Worm (Caenorhabditis elegans): ENCODE results near the gene ZK1321.4.

ZK1321.4 gene

DNA sequence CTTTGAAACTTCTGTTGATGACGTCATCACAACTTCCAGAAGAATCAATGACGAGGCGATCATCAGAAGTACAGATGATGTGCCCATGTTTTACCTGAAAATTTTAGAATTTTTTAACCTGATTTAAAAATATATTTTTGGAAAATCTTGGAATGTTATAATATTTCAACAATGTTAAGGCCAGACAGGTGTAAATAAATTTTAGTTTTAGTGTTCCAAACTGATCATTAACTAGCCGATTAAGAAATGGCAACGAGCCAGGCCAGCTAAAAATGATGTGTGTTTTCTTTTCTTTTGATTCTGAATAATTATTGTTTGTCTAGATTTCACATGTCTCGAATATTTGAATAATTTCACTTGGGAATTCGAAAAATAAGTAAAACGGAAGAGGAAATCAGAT is 2.0 kb upstream of the ZK1321.4 start, which contains the start of gene T10B9.9:
TSS of gene T10B9.9 (minus strand) at position 101 of the 400 bp plus-strand sequence.
- no peak for TF ChIP-seq crh-2 (tag; optimal IDR thresholded peaks at IDR 0.05)
- no peak for TF ChIP-seq ztf-4 (tag; optimal IDR thresholded peaks at IDR 0.05)
- no peak for TF ChIP-seq egl-27 (tag; optimal IDR thresholded peaks at IDR 0.05)
- no peak for TF ChIP-seq unc-39 (tag; optimal IDR thresholded peaks at IDR 0.05)
- no peak for TF ChIP-seq ama-1 (optimal IDR thresholded peaks at IDR 0.05)
- TF ChIP-seq alr-1 (tag; optimal IDR thresholded peaks at IDR 0.05), result no peak
- TF ChIP-seq lsy-2 (tag; optimal IDR thresholded peaks at IDR 0.05), result no peak
- no peak for TF ChIP-seq unc-62 (GFP tag; optimal IDR thresholded peaks at IDR 0.05)
- no peak for TF ChIP-seq dmd-4 (tag; optimal IDR thresholded peaks at IDR 0.05)
- TF ChIP-seq nhr-25 (tag; optimal IDR thresholded peaks at IDR 0.05), result no peak
- no peak for TF ChIP-seq sem-4 (tag; optimal IDR thresholded peaks at IDR 0.05)
- TF ChIP-seq elt-1 (tag; optimal IDR thresholded peaks at IDR 0.05), result no peak
- no peak for TF ChIP-seq nhr-21 (tag; optimal IDR thresholded peaks at IDR 0.05)
- TF ChIP-seq aly-2 (tag; optimal IDR thresholded peaks at IDR 0.05), result no peak
- no peak for TF ChIP-seq snpc-4 (tag; optimal IDR thresholded peaks at IDR 0.05)
- no peak for TF ChIP-seq fos-1 (tag; optimal IDR thresholded peaks at IDR 0.05)
- TF ChIP-seq ztf-11 (tag; optimal IDR thresholded peaks at IDR 0.05), result no peak
- no peak for TF ChIP-seq mdl-1 (tag; optimal IDR thresholded peaks at IDR 0.05)
- no peak for TF ChIP-seq nhr-10 (tag; optimal IDR thresholded peaks at IDR 0.05)

DNA sequence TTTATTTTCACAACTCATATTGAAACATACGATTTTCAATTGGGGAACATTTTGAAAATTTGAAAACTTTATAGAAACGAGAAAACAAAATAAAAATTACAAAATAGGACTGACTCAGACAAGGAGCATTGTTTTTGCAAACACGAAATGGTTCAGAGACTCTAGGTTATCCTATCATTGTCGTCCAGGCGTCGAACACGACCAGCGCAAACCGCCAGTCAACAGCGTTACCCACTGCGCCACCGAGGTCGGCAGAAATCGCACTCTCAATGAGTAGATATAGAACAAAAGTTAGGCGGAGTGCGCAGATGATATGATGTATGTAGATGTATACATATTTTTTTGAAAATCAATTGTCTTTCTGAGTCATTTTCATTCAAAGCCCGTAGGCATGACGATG is 911 bp upstream of the ZK1321.4 start:
- peak; percentile 45 for TF ChIP-seq gmeb-1 (tag; optimal IDR thresholded peaks at IDR 0.05)
- TF ChIP-seq lin-11 (tag; optimal IDR thresholded peaks at IDR 0.05), result peak; percentile 76
- peak; percentile 43 for TF ChIP-seq nhr-129 (tag; optimal IDR thresholded peaks at IDR 0.05)
- TF ChIP-seq elt-3 (tag; optimal IDR thresholded peaks at IDR 0.05), result no peak
- TF ChIP-seq crh-2 (tag; optimal IDR thresholded peaks at IDR 0.05), result peak; percentile 59
- TF ChIP-seq sma-3 (GFP tag; optimal IDR thresholded peaks at IDR 0.05), result peak; percentile 82
- peak; percentile 41 for TF ChIP-seq unc-55 (GFP tag; optimal IDR thresholded peaks at IDR 0.05)
- TF ChIP-seq nhr-77 (tag; optimal IDR thresholded peaks at IDR 0.05), result no peak
- peak; percentile 32 to 43 for TF ChIP-seq lsy-2 (tag; optimal IDR thresholded peaks at IDR 0.05)
- TF ChIP-seq peb-1 (tag; optimal IDR thresholded peaks at IDR 0.05), result no peak
- TF ChIP-seq snpc-4 (tag; optimal IDR thresholded peaks at IDR 0.05), result peak; percentile 29
- TF ChIP-seq ceh-16 (tag; optimal IDR thresholded peaks at IDR 0.05), result no peak
- peak; percentile 67 for TF ChIP-seq nhr-21 (tag; optimal IDR thresholded peaks at IDR 0.05)
- TF ChIP-seq lin-13 (GFP tag; optimal IDR thresholded peaks at IDR 0.05), result peak; percentile 52
- TF ChIP-seq sma-9 (GFP tag; optimal IDR thresholded peaks at IDR 0.05), result peak; percentile 74
- no peak for TF ChIP-seq sma-9 (tag; optimal IDR thresholded peaks at IDR 0.05)
- TF ChIP-seq F13H6.1 (tag; optimal IDR thresholded peaks at IDR 0.05), result peak; percentile 49
- TF ChIP-seq fos-1 (tag; optimal IDR thresholded peaks at IDR 0.05), result peak; percentile 52
- peak; percentile 47 for TF ChIP-seq sem-4 (tag; optimal IDR thresholded peaks at IDR 0.05)
- peak; percentile 4 for TF ChIP-seq C34F6.9 (tag; optimal IDR thresholded peaks at IDR 0.05)
- no peak for TF ChIP-seq ceh-82 (tag; optimal IDR thresholded peaks at IDR 0.05)
- TF ChIP-seq Y55F3AM.14 (GFP tag; optimal IDR thresholded peaks at IDR 0.05), result peak; percentile 60
- no peak for TF ChIP-seq zag-1 (tag; optimal IDR thresholded peaks at IDR 0.05)
- TF ChIP-seq ZK546.5 (tag; optimal IDR thresholded peaks at IDR 0.05), result no peak
- no peak for TF ChIP-seq nhr-6 (tag; optimal IDR thresholded peaks at IDR 0.05)
- peak; percentile 3 for TF ChIP-seq R02D3.7 (tag; optimal IDR thresholded peaks at IDR 0.05)
- no peak for TF ChIP-seq egl-27 (tag; optimal IDR thresholded peaks at IDR 0.05)
- TF ChIP-seq mab-5 (tag; optimal IDR thresholded peaks at IDR 0.05), result peak; percentile 27
- TF ChIP-seq nhr-25 (tag; optimal IDR thresholded peaks at IDR 0.05), result peak; percentile 6

DNA sequence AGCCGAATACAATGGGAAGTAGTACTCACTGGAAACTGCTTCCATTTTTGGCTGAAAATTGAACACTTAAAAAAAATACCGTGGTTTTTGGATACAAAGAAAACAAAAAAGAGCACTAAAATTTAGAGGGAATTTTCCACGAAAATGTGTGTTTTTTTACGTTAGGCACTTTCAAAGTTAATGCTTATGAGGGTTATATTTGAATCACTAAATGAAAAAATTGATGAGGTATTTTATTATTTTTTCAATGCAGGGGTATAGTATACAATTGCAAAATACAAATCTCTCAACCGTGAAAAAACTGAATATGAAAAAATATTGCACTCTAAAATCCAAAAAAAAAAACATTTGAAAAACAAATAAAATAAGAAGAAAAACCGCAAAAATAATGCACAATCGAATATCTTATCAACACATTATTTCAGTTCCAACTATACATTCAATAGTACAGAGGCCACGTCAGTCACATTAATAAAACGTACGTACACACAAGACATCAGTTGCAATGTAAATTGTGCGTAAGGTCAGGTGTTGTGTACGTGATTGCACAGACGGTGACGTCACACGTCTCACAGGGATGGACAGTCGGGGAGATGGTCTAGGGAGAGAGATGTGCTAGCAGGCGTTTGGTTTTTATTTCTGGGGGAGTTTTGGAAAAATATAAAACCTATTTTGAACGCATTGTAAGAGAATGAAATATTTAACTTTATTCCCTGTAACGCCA is 3.8 kb downstream of the ZK1321.4 start, which contains the start of gene aqp-10:
TSS of gene aqp-10 (minus strand) at position 51 of the 724 bp plus-strand sequence.
- TF ChIP-seq sem-4 (tag; optimal IDR thresholded peaks at IDR 0.05), result peak; percentile 1
- peak; percentile 53 for TF ChIP-seq C34F6.9 (tag; optimal IDR thresholded peaks at IDR 0.05)
- TF ChIP-seq gmeb-1 (tag; optimal IDR thresholded peaks at IDR 0.05), result peak; percentile 63
- peak; percentile 45 to 76 for TF ChIP-seq lsy-2 (tag; optimal IDR thresholded peaks at IDR 0.05)
- TF ChIP-seq nhr-77 (tag; optimal IDR thresholded peaks at IDR 0.05), result no peak
- TF ChIP-seq fos-1 (tag; optimal IDR thresholded peaks at IDR 0.05), result peak; percentile 75
- peak; percentile 71 for TF ChIP-seq sma-9 (GFP tag; optimal IDR thresholded peaks at IDR 0.05)
- TF ChIP-seq sma-9 (tag; optimal IDR thresholded peaks at IDR 0.05), result no peak
- no peak for TF ChIP-seq nhr-6 (tag; optimal IDR thresholded peaks at IDR 0.05)
- peak; percentile 81 for TF ChIP-seq crh-2 (tag; optimal IDR thresholded peaks at IDR 0.05)
- no peak for TF ChIP-seq R02D3.7 (tag; optimal IDR thresholded peaks at IDR 0.05)
- peak; percentile 23 for TF ChIP-seq nhr-25 (tag; optimal IDR thresholded peaks at IDR 0.05)
- peak; percentile 50 for TF ChIP-seq sma-3 (GFP tag; optimal IDR thresholded peaks at IDR 0.05)
- TF ChIP-seq lin-13 (GFP tag; optimal IDR thresholded peaks at IDR 0.05), result no peak
- TF ChIP-seq nhr-11 (tag; optimal IDR thresholded peaks at IDR 0.05), result no peak
- peak; percentile 29 for TF ChIP-seq nhr-129 (tag; optimal IDR thresholded peaks at IDR 0.05)
- TF ChIP-seq F13H6.1 (tag; optimal IDR thresholded peaks at IDR 0.05), result peak; percentile 63

Data from whole organism, L2 larva.